Worm (Caenorhabditis elegans): ENCODE data around the gene F12E12.6.

The F12E12.6 gene

DNA sequence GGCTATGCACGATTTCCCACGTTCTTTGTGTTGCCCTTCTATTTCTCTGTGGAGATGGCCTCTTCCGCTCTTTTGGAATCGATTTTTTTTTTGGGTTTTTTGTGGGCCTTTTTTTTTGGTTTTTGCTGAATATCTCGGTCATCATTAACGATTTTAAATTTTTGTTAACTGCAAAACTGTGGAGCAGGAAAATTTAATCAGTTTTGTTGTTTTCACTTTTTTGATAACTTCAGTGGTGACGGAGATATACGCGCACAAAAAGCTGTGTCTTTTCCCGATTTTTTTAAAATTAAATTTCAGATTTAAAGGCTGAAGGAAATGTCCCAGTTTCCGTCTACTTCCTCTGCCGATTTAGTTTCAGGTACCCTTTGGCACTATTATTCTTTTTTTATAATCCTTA, 48.5 kb upstream of the F12E12.6 start, which contains the start of gene T24E12.1:
Gene T24E12.1, plus strand, starts transcription at position 301 of the 400 bp plus-strand sequence.
- TF ChIP-seq grh-1 (GFP tag; IDR thresholded peaks at IDR 0.05) (no peak), mab-9 (GFP tag; IDR thresholded peaks at IDR 0.05) (no peak), sptf-1 (tag; optimal IDR thresholded peaks at IDR 0.05) (no peak), C16A3.4 (tag; optimal IDR thresholded peaks at IDR 0.05) (no peak), mdl-1 (tag; optimal IDR thresholded peaks at IDR 0.05) (no peak), skn-1 (tag; optimal IDR thresholded peaks at IDR 0.05) (no peak)

DNA sequence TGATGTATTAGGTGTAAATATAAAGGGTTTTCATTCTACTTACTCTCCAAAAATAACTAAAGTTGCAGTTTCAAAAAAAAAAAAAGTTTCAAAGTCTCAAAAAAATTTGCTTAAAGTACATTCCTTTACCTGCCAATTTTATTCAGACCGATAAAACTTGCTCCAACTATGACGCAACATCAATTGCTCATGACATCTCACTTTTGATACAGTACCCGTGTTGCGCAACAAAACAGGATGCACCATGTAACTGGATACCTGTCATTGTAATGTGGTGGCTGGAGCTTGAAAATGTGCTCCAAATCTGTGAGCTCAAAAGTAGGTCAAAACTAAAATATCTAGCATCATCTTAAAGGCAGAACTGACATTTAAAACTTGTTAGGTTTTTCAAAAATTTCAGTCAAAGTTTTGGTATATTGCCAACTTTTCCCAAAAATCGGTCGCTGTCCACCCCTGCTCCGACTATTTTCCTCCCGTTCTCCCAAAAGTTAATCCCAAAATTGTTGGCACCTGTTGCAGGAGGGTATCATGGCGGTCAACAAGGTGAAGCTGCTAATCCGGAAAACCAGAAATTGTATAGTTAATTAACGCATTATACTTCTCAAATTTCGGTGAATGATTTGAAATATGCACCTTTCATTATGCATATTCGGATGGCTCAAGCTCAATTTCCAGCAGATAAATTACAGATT, 45.7 kb upstream of the F12E12.6 start, which contains the start of gene T24E12.2:
Gene T24E12.2, plus strand, starts transcription at position 642 of the 692 bp plus-strand sequence.
- TF ChIP-seq fos-1 (tag; optimal IDR thresholded peaks at IDR 0.05) (no peak), lin-13 (GFP tag; optimal IDR thresholded peaks at IDR 0.05) (no peak), mab-9 (GFP tag; IDR thresholded peaks at IDR 0.05) (no peak), nhr-47 (tag; optimal IDR thresholded peaks at IDR 0.05) (no peak), nhr-20 (tag; optimal IDR thresholded peaks at IDR 0.05) (no peak), sptf-1 (tag; optimal IDR thresholded peaks at IDR 0.05) (no peak), ztf-4 (tag; optimal IDR thresholded peaks at IDR 0.05) (no peak)

DNA sequence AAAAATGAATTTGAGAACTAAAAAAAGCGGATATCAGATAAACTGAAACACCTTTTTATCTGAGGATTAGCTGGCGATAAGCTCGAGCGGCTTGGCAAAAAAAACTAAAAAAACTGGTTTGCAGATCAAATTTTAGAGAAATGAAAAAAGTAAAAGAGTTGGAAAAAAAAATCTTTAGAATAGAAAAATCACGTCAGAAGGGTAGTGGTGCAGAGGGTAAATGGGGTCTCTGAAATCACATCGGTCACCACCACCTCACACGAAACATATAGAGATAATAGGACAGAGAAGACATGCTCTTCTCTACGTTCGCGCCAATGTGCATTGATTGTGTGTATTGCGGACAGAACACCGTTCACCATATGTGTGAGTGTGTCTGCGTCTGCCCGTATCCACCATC, 44.5 kb upstream of the F12E12.6 start:
- TF ChIP-seq tbx-2 (tag; optimal IDR thresholded peaks at IDR 0.05) (no peak), efl-1 (optimal IDR thresholded peaks at IDR 0.05) (no peak), efl-1 (GFP tag; optimal IDR thresholded peaks at IDR 0.05 in 1 of 2) (peak in 1 of 2 experiments; percentile 67)

DNA sequence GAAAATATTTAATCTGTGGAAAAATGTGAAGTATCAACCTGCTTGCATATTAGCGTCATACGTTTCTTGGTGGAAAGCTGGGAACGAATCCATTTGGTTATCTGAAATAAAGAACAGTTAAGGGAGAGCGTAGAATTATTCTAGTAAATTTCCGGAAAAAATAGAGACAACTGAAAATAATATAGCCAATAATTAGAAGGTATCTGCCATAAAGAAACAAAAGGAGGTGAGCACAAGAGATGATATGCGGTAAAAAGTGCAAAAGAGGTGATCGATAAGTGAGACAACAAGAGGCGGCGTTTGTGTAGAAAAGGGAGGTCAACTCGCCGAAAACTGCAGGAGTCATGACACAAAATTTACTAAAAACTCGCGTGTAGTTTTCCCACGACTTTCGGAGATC, 42.7 kb upstream of the F12E12.6 start, which contains the start of gene T24E12.11:
Gene T24E12.11, minus strand, starts transcription at position 101 of the 400 bp plus-strand sequence.
- TF ChIP-seq lin-39 (tag; optimal IDR thresholded peaks at IDR 0.05) = no peak
- no peak for TF ChIP-seq lin-35 (GFP tag; optimal IDR thresholded peaks at IDR 0.05)
- no peak for TF ChIP-seq nhr-19 (GFP tag; conservative IDR thresholded peaks at IDR 0.05)
- no peak for TF ChIP-seq nhr-71 (tag; optimal IDR thresholded peaks at IDR 0.05)
- no peak for TF ChIP-seq alr-1 (tag; optimal IDR thresholded peaks at IDR 0.05; ENCODE audit: borderline replicate concordance)
- no peak for TF ChIP-seq hlh-4 (tag; optimal IDR thresholded peaks at IDR 0.05)
- TF ChIP-seq pqm-1 (tag; optimal IDR thresholded peaks at IDR 0.05) = no peak

DNA sequence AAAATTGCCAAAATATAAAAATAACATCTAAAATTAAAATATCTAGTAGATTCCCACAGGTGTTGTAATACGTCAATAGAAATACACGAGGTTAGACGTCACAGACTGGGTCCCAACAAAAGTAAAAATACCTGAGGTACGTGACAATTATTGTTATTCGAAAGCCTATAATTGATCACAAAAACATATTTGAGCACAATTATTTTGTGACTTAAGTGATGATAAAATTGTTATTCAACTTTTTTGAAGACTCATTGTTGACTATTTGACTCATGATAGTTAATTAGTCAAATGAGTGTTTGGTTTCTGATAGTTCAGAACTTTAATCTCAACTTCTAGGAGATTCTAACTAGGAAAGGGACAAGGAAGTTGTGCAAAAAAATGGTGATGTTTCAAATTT, 41.1 kb upstream of the F12E12.6 start:
- TF ChIP-seq C34B4.2 (tag; optimal IDR thresholded peaks at IDR 0.05) (no peak), lin-13 (GFP tag; optimal IDR thresholded peaks at IDR 0.05) (no peak), nhr-71 (tag; optimal IDR thresholded peaks at IDR 0.05) (peak; percentile 35), swsn-7 (tag; optimal IDR thresholded peaks at IDR 0.05) (no peak), nhr-77 (tag; optimal IDR thresholded peaks at IDR 0.05) (no peak), ama-1 (optimal IDR thresholded peaks at IDR 0.05) (no peak), ceh-8 (GFP tag; optimal IDR thresholded peaks at IDR 0.05) (peak; percentile 79), fkh-10 (GFP tag; optimal IDR thresholded peaks at IDR 0.05) (peak; percentile 36), fkh-8 (tag; optimal IDR thresholded peaks at IDR 0.05) (peak; percentile 51), fos-1 (tag; optimal IDR thresholded peaks at IDR 0.05) (no peak), snpc-4 (tag; optimal IDR thresholded peaks at IDR 0.05) (no peak), tbx-2 (tag; optimal IDR thresholded peaks at IDR 0.05) (no peak), lin-39 (tag; optimal IDR thresholded peaks at IDR 0.05) (no peak), zag-1 (tag; optimal IDR thresholded peaks at IDR 0.05) (no peak), nhr-76 (tag; optimal IDR thresholded peaks at IDR 0.05) (no peak), unc-130 (tag; optimal IDR thresholded peaks at IDR 0.05) (no peak), mep-1 (tag; optimal IDR thresholded peaks at IDR 0.05) (no peak), Y116A8C.19 (tag; optimal IDR thresholded peaks at IDR 0.05; ENCODE audit: borderline replicate concordance) (no peak), hpl-2 (GFP tag; optimal IDR thresholded peaks at IDR 0.05) (no peak), nhr-47 (tag; optimal IDR thresholded peaks at IDR 0.05) (peak; percentile 1), unc-62 (GFP tag; optimal IDR thresholded peaks at IDR 0.05) (no peak), nhr-90 (tag; optimal IDR thresholded peaks at IDR 0.05; ENCODE audit: poor library complexity) (no peak), unc-86 (tag; optimal IDR thresholded peaks at IDR 0.05) (no peak), lsy-2 (tag; optimal IDR thresholded peaks at IDR 0.05) (no peak), sup-37 (GFP tag; optimal IDR thresholded peaks at IDR 0.05) (no peak)

All from whole organism, L1 larva.